Fruit fly (Drosophila melanogaster): ENCODE measurements around the gene dpr6.

Gene dpr6

DNA sequence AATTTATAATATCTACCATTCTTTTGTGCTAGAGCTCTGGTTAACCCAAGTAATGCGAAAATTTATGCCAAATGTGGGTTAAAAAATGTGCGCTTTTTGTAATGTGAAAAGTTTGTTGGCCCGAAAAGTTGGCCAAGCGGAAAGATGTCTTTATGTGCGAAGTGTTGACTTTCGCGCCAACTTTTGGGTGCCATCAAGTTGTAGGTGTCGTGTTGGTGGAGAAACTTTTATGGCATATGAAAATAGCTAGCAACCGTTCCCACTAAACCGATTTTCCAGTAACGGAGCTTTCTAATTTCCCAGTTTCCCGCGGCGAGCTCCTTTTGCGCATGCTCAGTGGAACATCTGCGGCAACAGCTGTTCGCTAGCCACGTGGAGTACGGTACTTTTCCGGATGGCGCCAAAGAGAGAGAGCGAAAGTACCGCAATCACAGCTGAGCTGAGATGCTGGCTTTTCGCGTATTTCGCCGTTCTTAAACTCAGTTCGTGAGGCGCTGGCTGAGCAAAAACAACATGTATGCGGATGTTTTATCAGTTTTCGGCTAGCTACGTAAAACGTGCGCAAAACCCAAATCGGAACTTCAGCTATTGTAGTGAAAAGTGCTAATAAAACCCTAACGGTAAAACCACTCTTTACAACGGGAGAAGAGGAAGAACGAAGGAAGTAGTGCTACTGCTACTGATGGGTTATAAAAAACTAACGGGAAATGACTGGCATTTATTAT is at the start of gene dpr6:
Gene dpr6, plus strand, starts transcription at position 480 of the 725 bp plus-strand sequence.
- no peak for TF ChIP-seq noc (tag; optimal IDR thresholded peaks at IDR 0.05)

DNA sequence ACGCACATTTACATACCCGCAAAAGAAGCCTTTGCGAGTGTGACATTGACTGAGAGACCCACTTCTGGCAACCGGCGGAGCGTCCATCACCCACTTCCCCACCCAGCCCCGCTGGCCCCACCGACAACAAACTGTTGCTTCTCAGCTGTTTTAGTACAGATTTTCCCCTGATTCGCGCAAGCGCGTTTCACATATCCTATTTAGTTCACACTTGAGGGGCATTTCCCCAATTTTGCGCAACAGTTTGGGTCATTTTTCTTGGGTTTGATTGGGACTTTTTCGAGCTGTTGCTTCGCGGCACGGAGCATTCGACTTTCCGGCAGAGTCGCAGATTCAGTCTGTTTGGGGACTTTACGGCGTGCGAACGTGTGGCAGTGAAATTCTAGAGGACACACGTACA is 47.3 kb upstream of the dpr6 start:
- TF ChIP-seq noc (tag; optimal IDR thresholded peaks at IDR 0.05): no peak

DNA sequence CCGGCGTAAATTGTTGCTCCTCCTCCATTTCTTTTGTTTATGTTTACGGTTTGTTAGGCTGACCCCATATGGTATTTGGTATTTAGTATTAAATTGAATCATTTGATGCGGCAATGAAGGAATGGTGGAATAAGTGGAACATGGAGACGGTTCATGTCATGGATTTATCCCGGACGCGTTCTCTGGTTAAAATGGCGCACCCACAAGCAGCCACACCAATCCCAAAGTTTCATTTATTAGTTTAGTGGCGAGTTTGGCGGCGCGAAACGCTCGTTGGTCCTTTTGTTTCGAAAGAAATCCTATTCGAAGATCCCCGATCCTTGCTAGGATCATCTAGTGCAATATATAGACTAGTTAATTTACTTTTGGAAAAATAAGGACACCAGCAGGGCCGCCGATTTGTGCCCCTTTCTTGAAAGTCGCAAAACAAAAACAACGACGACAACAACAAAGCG is 6.2 kb upstream of the dpr6 start, which contains the start of the genes CG6685 and Dronc:
Gene CG6685, minus strand, starts transcription at position 51 of the 455 bp plus-strand sequence.
Gene Dronc, plus strand, starts transcription at position 213 of the 455 bp plus-strand sequence.
- TF ChIP-seq noc (tag; optimal IDR thresholded peaks at IDR 0.05): no peak

DNA sequence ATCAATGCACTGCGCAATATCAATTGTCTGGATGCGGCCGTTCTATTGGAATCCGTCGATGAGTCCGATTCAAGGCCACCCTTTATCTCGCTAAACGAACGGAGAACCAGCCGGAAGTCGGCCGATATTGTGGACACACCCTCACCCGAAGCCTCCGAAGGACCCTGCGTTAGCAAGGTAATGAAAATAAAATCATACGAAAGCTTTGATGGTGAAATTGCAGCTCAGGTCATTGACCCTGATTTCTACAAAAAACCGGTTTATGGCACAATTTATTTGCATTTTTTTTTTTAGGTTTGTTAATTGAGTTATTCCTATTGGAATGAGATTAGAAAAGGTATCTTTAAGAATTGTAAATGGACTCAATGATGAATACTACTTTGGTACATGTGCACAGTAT is 5.3 kb upstream of the dpr6 start:
- no peak for TF ChIP-seq noc (tag; optimal IDR thresholded peaks at IDR 0.05)

DNA sequence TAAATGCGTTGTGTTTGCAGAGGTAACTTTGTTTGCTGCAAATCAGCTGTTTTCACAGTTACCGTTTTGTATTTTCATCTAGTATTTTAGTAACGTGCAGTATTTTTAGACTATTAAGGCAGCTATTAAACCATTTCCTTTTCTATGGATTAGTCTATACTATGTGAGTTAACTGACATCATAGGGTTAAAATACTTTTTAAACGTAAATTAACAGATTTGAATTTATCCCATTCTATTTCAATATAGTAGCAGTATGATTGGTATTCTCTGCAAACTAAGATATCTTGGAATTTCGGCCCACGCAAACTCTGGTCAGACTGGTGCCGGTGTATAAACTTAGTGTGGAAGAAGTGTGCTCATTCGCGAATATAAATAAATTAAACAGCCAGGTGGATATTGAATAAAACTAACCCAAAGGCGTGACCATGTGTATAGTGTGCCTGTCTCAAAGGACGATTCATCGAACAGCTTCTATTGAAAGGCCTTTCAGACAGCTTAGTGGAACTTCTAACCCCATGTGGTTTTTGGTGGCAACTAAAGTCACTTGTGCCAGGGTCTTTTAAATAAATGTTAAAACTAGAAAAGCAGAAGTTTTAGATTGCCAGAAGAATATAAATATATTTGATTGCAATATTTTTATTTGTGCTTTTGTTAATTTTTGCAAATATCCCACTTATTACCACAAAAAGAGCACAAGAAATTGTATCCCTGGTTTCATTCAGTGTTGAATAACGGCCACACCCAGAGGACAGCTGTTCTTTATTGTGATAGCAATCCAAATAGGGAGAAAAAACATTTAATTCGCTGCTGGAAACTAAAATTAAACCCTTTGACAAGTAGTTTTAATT is 2.2 kb upstream of the dpr6 start, which contains the start of the genes CG6674, CG42455 and vnc:
Gene CG6674, minus strand, starts transcription at position 48 of the 850 bp plus-strand sequence.
Gene CG42455, plus strand, starts transcription at position 306 of the 850 bp plus-strand sequence.
Gene vnc, plus strand, starts transcription at position 306 of the 850 bp plus-strand sequence.
- peak; percentile 22 for TF ChIP-seq noc (tag; optimal IDR thresholded peaks at IDR 0.05)

DNA sequence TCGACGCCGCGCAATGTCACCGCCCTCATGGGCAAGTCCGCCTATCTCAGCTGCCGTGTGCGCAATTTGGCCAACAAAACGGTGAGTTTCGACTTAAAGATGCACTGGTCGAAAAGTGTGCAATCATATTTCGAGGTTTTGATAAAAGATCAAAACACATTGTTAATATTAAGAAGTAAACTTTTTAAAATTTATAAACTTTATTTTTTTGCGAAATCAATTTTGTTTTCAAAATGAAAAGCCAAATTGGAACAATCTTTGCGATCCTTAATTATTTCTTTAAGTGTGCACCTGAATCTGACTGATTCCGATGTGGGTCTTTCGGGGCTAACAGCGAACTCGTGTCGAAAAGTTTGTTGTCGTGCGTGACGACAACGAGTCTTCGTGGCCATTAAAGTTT is 58.9 kb downstream of the dpr6 start:
- no peak for TF ChIP-seq noc (tag; optimal IDR thresholded peaks at IDR 0.05)

DNA sequence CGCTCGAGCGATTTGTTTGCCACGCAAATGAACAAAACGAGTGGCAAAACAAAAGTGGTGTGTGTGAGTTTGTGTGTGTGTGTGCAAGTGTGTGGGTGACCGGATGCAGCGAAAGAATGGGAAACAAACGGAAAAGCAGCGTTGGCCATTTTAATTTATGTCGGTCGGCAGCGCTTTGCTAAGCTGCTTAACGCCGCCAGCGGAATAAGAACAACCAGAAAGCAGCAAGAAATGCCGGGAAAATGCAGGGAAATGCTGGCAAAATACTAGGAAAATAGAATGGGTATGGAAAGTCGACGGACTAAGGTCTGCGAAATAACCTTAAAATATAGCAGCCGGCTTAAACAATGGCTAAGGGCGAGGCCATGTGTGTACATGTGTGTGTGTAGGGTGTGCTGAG is 78.1 kb downstream of the dpr6 start:
- no peak for TF ChIP-seq noc (tag; optimal IDR thresholded peaks at IDR 0.05)

DNA sequence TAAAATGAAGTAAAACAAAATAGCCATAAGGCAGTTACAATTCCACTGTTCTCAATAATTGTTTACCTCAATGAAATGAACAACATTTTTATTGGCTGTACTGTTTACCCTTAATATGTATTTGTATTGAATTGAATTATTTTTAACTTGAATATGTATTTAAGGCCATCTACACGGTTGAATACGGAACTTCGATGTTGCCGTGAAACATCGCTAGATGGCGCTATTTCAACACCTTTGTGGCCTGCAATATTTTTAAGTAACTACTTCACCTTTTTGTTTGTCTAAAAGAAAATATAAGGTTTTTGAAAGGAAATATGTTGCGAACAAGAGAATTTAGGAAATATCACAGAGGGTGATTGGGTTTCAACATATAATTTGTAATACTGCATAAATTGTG is 104.1 kb downstream of the dpr6 start:
- no peak for TF ChIP-seq noc (tag; optimal IDR thresholded peaks at IDR 0.05)

DNA sequence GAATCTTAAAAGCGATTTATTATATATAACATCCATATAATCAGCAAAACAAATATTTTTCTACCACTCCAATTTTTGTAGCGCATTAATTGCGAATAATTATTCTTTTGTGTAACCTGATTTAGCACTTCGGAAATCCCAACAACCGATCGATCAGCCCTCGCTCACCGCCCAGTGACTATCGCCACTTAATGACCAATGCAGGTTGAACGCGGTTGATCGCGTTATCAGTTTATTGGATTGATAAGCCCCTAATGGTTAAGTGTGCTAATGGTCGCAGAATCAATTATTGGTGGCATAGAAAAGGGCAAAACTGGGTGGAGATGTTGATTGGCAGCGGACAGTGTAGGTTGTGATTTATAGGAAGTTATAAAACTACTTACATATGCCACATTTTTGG is 114.0 kb downstream of the dpr6 start:
- TF ChIP-seq noc (tag; optimal IDR thresholded peaks at IDR 0.05): no peak

DNA sequence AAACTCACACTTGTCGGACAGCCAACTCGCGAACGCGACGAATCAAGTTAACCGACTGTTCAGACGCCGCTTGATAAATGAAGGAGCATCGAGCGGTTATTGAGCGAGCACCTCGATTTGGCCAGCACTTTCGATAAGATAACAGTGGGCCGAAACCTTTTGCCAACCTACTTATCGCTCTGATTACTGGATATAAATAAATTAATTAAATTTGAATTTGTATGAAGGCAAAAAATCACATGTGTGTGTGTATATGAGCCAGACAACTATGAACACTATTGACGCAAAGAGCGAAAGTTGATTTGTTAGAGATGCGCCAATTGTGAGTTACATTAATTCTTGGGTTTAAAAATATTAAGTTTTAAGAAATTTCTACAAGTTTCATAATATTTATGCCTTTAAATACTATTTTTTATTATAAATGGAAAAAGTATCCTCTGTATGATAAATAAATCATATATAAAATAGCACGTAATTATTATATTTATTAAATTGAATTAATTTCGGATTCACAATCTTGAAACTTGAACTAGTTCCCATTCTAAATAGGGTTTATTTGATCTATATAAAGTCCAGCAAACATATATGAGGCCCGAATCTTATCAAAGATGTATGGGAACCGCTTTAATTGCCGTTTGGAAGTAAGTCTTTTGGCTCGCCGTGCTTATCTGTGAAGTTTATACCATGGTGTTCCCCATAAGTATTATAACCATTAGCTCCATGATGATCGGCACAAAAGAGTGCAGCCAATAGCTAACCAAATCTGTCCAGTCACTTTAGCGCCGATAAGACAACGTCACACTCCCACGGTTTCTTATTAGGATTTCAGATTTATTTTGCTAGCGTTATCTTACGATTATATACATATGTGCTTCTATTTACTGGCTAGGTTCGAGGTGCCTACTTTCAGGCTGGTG is 115.2 kb downstream of the dpr6 start, which contains the start of gene CG14160:
Gene CG14160, minus strand, starts transcription at position 51 of the 917 bp plus-strand sequence.
- peak; percentile 68 for TF ChIP-seq noc (tag; optimal IDR thresholded peaks at IDR 0.05)

DNA sequence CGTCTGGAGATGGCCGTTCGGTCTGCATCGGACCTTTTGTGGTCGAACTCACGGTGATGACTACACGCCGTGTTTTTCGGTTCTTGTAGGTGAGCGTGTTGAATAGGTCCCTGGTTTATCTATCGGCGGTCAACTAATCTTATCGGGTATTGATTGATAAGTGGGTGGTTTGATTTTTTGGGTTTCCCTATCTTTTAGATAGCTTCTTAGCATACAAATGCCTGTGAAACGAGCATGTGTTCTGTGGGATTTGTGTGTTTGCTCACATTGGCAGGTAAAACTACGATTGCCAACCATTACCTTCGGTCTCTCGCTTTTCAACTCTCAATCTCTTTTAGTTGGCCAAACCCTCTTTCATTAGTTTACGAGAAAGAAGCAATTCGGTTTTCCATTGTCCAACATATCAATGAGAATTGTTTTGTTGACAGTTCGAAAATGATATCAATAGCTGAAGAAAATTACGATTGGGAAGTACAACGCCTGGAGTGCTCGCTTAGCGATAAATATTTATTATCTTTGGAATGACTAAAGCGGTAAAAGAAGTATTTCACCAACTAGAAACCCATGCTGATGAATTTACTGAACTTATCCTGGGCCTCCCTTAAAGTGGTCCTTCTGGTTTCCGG is 117.9 kb downstream of the dpr6 start, which contains the start of gene CG32053:
Gene CG32053, minus strand, starts transcription at position 69 of the 626 bp plus-strand sequence.
- TF ChIP-seq noc (tag; optimal IDR thresholded peaks at IDR 0.05): no peak

DNA sequence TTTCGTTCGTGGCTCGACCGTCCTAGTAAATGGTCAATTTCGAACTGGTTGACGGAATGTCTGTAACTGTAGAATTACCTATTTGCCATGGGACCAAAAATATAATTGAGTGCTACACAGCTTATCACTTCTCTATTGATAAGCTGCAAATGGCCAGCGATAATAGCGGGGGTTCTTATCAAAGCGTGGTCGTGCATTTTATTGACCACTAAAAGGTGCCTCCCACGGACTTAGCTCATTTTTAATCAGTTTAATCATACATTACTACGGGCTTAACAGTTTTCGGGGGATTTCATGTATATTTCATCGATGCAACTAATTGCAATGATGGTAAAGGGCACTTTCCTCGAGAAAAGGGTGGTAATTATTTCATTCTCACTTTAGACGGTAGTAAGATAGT is 120.3 kb downstream of the dpr6 start, which contains the start of gene CG32054:
Gene CG32054, minus strand, starts transcription at position 17 of the 400 bp plus-strand sequence.
- no peak for TF ChIP-seq noc (tag; optimal IDR thresholded peaks at IDR 0.05)

DNA sequence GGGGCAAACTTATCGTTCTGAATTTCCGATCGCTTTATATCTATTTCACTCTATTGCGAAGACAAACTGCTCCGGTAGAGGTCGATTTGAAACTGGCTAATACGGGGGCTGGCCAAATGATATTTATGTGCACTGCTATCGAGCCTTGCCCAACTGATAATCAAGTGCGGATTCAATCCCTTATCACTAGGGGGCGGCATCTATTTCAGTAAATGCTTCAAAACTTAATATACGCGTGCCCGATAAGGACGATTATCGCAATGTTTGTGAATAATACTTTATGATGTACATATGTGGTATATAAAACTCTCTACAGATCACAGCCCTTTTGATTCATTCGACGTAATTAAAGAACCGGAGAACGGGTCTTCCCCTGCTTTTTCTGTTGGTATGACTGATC is 123.6 kb downstream of the dpr6 start, which contains the start of gene Srg2:
Gene Srg2, minus strand, starts transcription at position 101 of the 400 bp plus-strand sequence.
- TF ChIP-seq noc (tag; optimal IDR thresholded peaks at IDR 0.05): no peak

DNA sequence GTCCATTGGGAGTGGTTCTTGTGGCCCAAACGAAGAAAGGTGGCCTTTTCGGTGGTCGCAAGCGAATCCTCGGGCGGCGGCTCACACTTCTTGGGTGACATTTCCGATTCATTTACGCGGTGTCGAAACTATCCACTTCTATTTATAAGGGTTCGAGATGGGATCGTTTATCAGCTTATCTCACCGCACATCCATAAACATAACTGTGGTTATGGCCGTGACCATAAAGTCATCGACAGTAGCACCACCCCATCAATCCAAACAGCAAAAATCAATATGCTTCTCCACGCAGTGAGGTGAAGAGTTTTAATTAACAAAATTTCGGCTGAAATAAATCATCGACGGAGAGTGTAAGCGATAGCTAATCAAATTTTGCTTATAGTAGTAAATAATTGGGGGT is 126.3 kb downstream of the dpr6 start, which contains the start of gene CG42826:
Gene CG42826, minus strand, starts transcription at position 101 of the 400 bp plus-strand sequence.
- no peak for TF ChIP-seq noc (tag; optimal IDR thresholded peaks at IDR 0.05)
